Fruit fly (Drosophila melanogaster): ENCODE measurements around the gene escl.

DNA sequence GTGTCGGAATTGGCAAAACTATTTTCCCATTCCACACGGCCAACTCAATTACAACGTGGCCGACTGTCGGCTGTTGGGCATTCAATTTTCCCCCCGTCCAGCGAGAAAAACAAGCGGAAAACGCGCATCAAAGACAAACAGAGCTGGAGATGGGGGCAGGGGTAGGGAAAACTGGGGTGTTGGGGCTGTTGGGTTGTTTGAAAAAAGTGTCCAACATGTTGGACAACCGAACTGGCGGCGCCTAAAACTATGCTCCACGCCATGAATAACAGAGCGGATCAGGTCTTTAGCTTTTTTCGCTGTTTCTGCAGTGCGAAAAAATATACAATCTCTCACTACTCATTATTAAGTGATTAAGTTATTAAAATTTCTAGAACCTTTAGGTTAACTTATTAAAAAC lies 48.5 kb upstream of the escl start:
- TF ChIP-seq usp (GFP tag; optimal IDR thresholded peaks at IDR 0.05) = no peak
- no peak for TF ChIP-seq Dll (optimal IDR thresholded peaks at IDR 0.05)
- no peak for TF ChIP-seq psq (optimal IDR thresholded peaks at IDR 0.05)
- TF ChIP-seq EcR (GFP tag; optimal IDR thresholded peaks at IDR 0.05) = no peak

Data from whole organism.